Fruit fly (Drosophila melanogaster): Measurements from ENCODE around the gene Cyp4s3.

The Cyp4s3 gene

dm6 chrX:15116397-15116796 lies at the start of gene Cyp4s3:
Cyp4s3 (minus strand) TSS chrX:15116542.
- no peak for TF ChIP-seq noc (tag; optimal IDR thresholded peaks at IDR 0.05)

dm6 chrX:15164879-15165278 lies 48.5 kb upstream of the Cyp4s3 start:
- TF ChIP-seq noc (tag; optimal IDR thresholded peaks at IDR 0.05) = no peak

dm6 chrX:15163395-15163794 lies 47.1 kb upstream of the Cyp4s3 start:
- TF ChIP-seq noc (tag; optimal IDR thresholded peaks at IDR 0.05) = no peak

dm6 chrX:15162941-15163340 lies 46.6 kb upstream of the Cyp4s3 start, which contains the start of gene CG9095:
CG9095 (minus strand) TSS chrX:15163225.
- no peak for TF ChIP-seq noc (tag; optimal IDR thresholded peaks at IDR 0.05)

dm6 chrX:15162068-15162467 lies 45.7 kb upstream of the Cyp4s3 start:
- no peak for TF ChIP-seq noc (tag; optimal IDR thresholded peaks at IDR 0.05)

- TF ChIP-seq noc (tag; optimal IDR thresholded peaks at IDR 0.05) = no peak
These were observed 40.9 kb upstream of the Cyp4s3 start for dm6 chrX:15157230-15157629.

- no peak for TF ChIP-seq noc (tag; optimal IDR thresholded peaks at IDR 0.05)
These were observed 39.9 kb upstream of the Cyp4s3 start for dm6 chrX:15156286-15156685.

dm6 chrX:15152058-15152457 lies 35.7 kb upstream of the Cyp4s3 start:
- no peak for TF ChIP-seq noc (tag; optimal IDR thresholded peaks at IDR 0.05)

dm6 chrX:15150261-15150660 lies 33.9 kb upstream of the Cyp4s3 start:
- no peak for TF ChIP-seq noc (tag; optimal IDR thresholded peaks at IDR 0.05)

- no peak for TF ChIP-seq noc (tag; optimal IDR thresholded peaks at IDR 0.05)
These were observed 30.7 kb upstream of the Cyp4s3 start for dm6 chrX:15147069-15147468.

dm6 chrX:15143267-15143830 lies 27.0 kb upstream of the Cyp4s3 start:
- TF ChIP-seq noc (tag; optimal IDR thresholded peaks at IDR 0.05) = no peak

- peak; percentile 41 for TF ChIP-seq noc (tag; optimal IDR thresholded peaks at IDR 0.05)
These were observed 22.9 kb upstream of the Cyp4s3 start, which contains the start of gene RpL37-1 for dm6 chrX:15138994-15139863. RpL37-1 (minus strand) TSS chrX:15139367.

dm6 chrX:15137241-15137640 lies 20.9 kb upstream of the Cyp4s3 start:
- no peak for TF ChIP-seq noc (tag; optimal IDR thresholded peaks at IDR 0.05)

dm6 chrX:15132065-15132464 lies 15.7 kb upstream of the Cyp4s3 start:
- no peak for TF ChIP-seq noc (tag; optimal IDR thresholded peaks at IDR 0.05)

dm6 chrX:15127880-15128644 lies 11.7 kb upstream of the Cyp4s3 start:
- TF ChIP-seq noc (tag; optimal IDR thresholded peaks at IDR 0.05) = peak; percentile 12

- no peak for TF ChIP-seq noc (tag; optimal IDR thresholded peaks at IDR 0.05)
These were observed 9.2 kb upstream of the Cyp4s3 start, which contains the start of gene drd for dm6 chrX:15125496-15125895. drd (plus strand) TSS chrX:15125753.
